Worm (Caenorhabditis elegans): ENCODE data around the gene Y61A9LA.12.
A peak's percentile ranks its signal among the peaks of the same experiment; 100 is the strongest.

Gene Y61A9LA.12

ce11 chrV:4569999-4570627, 16.4 kb downstream of the Y61A9LA.12 start, which contains the start of gene sut-2:
sut-2 (minus strand) TSS chrV:4570049.
- TF ChIP-seq mes-2 (tag; optimal IDR thresholded peaks at IDR 0.05; ENCODE audit: poor library complexity, severe bottlenecking) (peak; percentile 42), lin-38 (GFP tag; IDR thresholded peaks at IDR 0.05) (no peak), nhr-10 (tag; optimal IDR thresholded peaks at IDR 0.05) (no peak), ceh-44 (GFP tag; IDR thresholded peaks at IDR 0.05) (no peak), nhr-77 (tag; optimal IDR thresholded peaks at IDR 0.05) (no peak), nhr-76 (tag; optimal IDR thresholded peaks at IDR 0.05) (no peak), nhr-28 (tag; optimal IDR thresholded peaks at IDR 0.05) (peak; percentile 10), hlh-30 (tag; optimal IDR thresholded peaks at IDR 0.05; ENCODE audit: insufficient read depth) (peak; percentile 78), dpl-1 (GFP tag; optimal IDR thresholded peaks at IDR 0.05) (peak; percentile 20), mdl-1 (tag; optimal IDR thresholded peaks at IDR 0.05) (peak in 1 of 2 experiments; percentile 23), F49E8.2 (tag; optimal IDR thresholded peaks at IDR 0.05; ENCODE audit: borderline replicate concordance) (no peak), lim-7 (GFP tag; IDR thresholded peaks at IDR 0.05) (no peak), lsy-2 (tag; optimal IDR thresholded peaks at IDR 0.05) (peak in 1 of 2 experiments; percentile 70), lin-1 (GFP tag; IDR thresholded peaks at IDR 0.05) (no peak), dmd-8 (GFP tag; IDR thresholded peaks at IDR 0.05) (no peak)

ce11 chrV:4570833-4571232, 17.2 kb downstream of the Y61A9LA.12 start, which contains the start of gene Y61A9LA.3:
Y61A9LA.3 (plus strand) TSS chrV:4571133.
- TF ChIP-seq zfp-2 (tag; optimal IDR thresholded peaks at IDR 0.05) = no peak
- TF ChIP-seq mdt-29 (GFP tag; IDR thresholded peaks at IDR 0.05) = no peak
- TF ChIP-seq hlh-30 (tag; optimal IDR thresholded peaks at IDR 0.05; ENCODE audit: insufficient read depth) = no peak
- no peak for TF ChIP-seq attf-4 (tag; optimal IDR thresholded peaks at IDR 0.05)
- no peak for TF ChIP-seq zag-1 (tag; optimal IDR thresholded peaks at IDR 0.05)
- TF ChIP-seq duxl-1 (tag; optimal IDR thresholded peaks at IDR 0.05; ENCODE audit: poor library complexity) = no peak
- TF ChIP-seq nhr-10 (tag; optimal IDR thresholded peaks at IDR 0.05) = no peak
- no peak for TF ChIP-seq ceh-32 (tag; optimal IDR thresholded peaks at IDR 0.05; ENCODE audit: poor library complexity)
- TF ChIP-seq F37D6.2 (tag; optimal IDR thresholded peaks at IDR 0.05) = no peak
- no peak for TF ChIP-seq F49E8.2 (tag; optimal IDR thresholded peaks at IDR 0.05; ENCODE audit: borderline replicate concordance)
- TF ChIP-seq madf-5 (GFP tag; IDR thresholded peaks at IDR 0.05) = no peak
- TF ChIP-seq dpl-1 (GFP tag; optimal IDR thresholded peaks at IDR 0.05) = no peak
- no peak for TF ChIP-seq F10B5.3 (tag; optimal IDR thresholded peaks at IDR 0.05)
- no peak for TF ChIP-seq daf-16 (GFP tag; optimal IDR thresholded peaks at IDR 0.05)
- TF ChIP-seq daf-16 (tag; optimal IDR thresholded peaks at IDR 0.05) = no peak
- TF ChIP-seq sdz-12 (GFP tag; optimal IDR thresholded peaks at IDR 0.05) = no peak

ce11 chrV:4571997-4572396, 18.3 kb downstream of the Y61A9LA.12 start:
- TF ChIP-seq mep-1 (tag; optimal IDR thresholded peaks at IDR 0.05) = no peak
- no peak for TF ChIP-seq ceh-44 (GFP tag; IDR thresholded peaks at IDR 0.05)
- no peak for TF ChIP-seq pqm-1 (tag; optimal IDR thresholded peaks at IDR 0.05)
- TF ChIP-seq egl-27 (tag; optimal IDR thresholded peaks at IDR 0.05) = no peak
- no peak for TF ChIP-seq hlh-30 (tag; optimal IDR thresholded peaks at IDR 0.05; ENCODE audit: insufficient read depth)
- no peak for TF ChIP-seq tag-97 (GFP tag; IDR thresholded peaks at IDR 0.05)
- TF ChIP-seq lin-1 (GFP tag; IDR thresholded peaks at IDR 0.05) = no peak
- TF ChIP-seq nhr-28 (tag; optimal IDR thresholded peaks at IDR 0.05) = no peak
- no peak for TF ChIP-seq aly-2 (tag; optimal IDR thresholded peaks at IDR 0.05)
- TF ChIP-seq dmd-9 (GFP tag; IDR thresholded peaks at IDR 0.05) = no peak
- no peak for TF ChIP-seq spr-1 (tag; optimal IDR thresholded peaks at IDR 0.05)
- no peak for TF ChIP-seq zip-2 (tag; optimal IDR thresholded peaks at IDR 0.05)
- TF ChIP-seq nhr-25 (tag; optimal IDR thresholded peaks at IDR 0.05; ENCODE audit: borderline replicate concordance, insufficient read depth) = no peak
- no peak for TF ChIP-seq nhr-102 (tag; optimal IDR thresholded peaks at IDR 0.05)
- no peak for TF ChIP-seq ctbp-1 (GFP tag; IDR thresholded peaks at IDR 0.05)
- no peak for TF ChIP-seq nhr-11 (tag; optimal IDR thresholded peaks at IDR 0.05)
